Worm (Caenorhabditis elegans) whole organism, L1 larva: ENCODE data around the gene sax-7.

ENCODE experiments used
- Y116A8C.19 ChIP-seq: sonication (generic microtip); optimal IDR thresholded peaks from 2 replicates; lab custom pipeline; 2016; ENCODE audit warnings: missing compliant biosample characterization, missing genetic modification characterization, borderline replicate concordance
- ama-1 ChIP-seq: fragments of 150-350 bp; optimal IDR thresholded peaks from 2 replicates; lab custom pipeline; 2014
- ceh-82 ChIP-seq, 3 experiments: fragments of 150-350 bp in 1 of 3; sonication (generic microtip) in 2 of 3; optimal IDR thresholded peaks; 2 replicates each; lab custom pipeline; 2014 to 2017; ENCODE audit warnings: missing biosample characterization in 3 of 3, missing genetic modification characterization in 3 of 3
- ces-1 ChIP-seq: fragments of 150-350 bp; optimal IDR thresholded peaks from 2 replicates; lab custom pipeline; 2014; ENCODE audit warnings: missing biosample characterization, missing genetic modification reagents, missing genetic modification characterization
- fkh-10 ChIP-seq: sonication (generic microtip); optimal IDR thresholded peaks from 2 replicates; lab custom pipeline; 2017; ENCODE audit warnings: missing biosample characterization, missing genetic modification reagents, missing genetic modification characterization
- grh-1 ChIP-seq: fragments of 200-800 bp; sonication (Bioruptor generic); IDR thresholded peaks from 2 replicates; pipeline ENCODE4 v1.3.6; 2022; ENCODE audit warnings: missing genetic modification reagents, missing genetic modification characterization, missing compliant biosample characterization
- lin-13 ChIP-seq: fragments of 150-350 bp; optimal IDR thresholded peaks from 2 replicates; lab custom pipeline; 2014; ENCODE audit warnings: missing biosample characterization, missing genetic modification reagents, missing genetic modification characterization
- nhr-77 ChIP-seq: fragments of 150-350 bp; optimal IDR thresholded peaks from 2 replicates; lab custom pipeline; 2014; ENCODE audit warnings: missing biosample characterization, missing genetic modification characterization
- pag-3 ChIP-seq: sonication (generic microtip); optimal IDR thresholded peaks from 2 replicates; lab custom pipeline; 2017; ENCODE audit warnings: missing genetic modification characterization, mild to moderate bottlenecking, missing compliant biosample characterization, antibody characterized with exemption, borderline replicate concordance; ENCODE audit not compliant: insufficient read depth
- unc-62 ChIP-seq: fragments of 150-350 bp; optimal IDR thresholded peaks from 2 replicates; lab custom pipeline; 2014; ENCODE audit warnings: missing biosample characterization, missing genetic modification reagents, missing genetic modification characterization
- ztf-11 ChIP-seq, 2 experiments: sonication (generic microtip); optimal IDR thresholded peaks; 2 replicates each; lab custom pipeline; 2016 to 2017; ENCODE audit warnings: missing genetic modification characterization in 2 of 2, missing biosample characterization in 1 of 2, missing compliant biosample characterization in 1 of 2

DNA sequence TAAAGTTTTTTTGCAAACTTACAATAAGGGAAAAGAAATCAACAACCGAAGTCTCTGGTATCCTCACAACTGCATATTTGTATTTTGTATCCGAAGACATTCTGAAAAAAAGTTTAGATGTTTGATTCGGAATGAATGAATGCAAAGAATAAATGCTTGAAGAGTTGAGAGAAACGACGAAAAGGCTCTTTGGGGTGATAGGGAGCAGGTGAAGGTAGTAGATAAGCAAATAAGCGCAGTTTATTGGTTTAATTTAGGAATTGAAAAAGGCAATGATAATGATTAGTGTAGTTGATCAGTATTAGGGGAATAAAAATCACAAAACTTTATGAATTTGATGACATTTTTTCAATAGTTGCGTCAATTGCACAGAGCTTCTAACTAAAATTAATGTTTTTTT, 24.1 kb downstream of the sax-7 start, which contains the start of gene nsy-7:
- TF ChIP-seq grh-1 (GFP tag; lab: Robert Waterston, UW) (no peak), ama-1 (lab: Kevin White, UChicago) (no peak), ztf-11 (tag; optimal IDR thresholded peaks at IDR 0.05; lab: Kevin White, UChicago) (no peak), unc-62 (no peak), Y116A8C.19 (tag; lab: Kevin White, UChicago) (no peak), ces-1 (no peak), pag-3 (tag; lab: Kevin White, UChicago) (no peak), fkh-10 (no peak), nhr-77 (tag; lab: Kevin White, UChicago) (no peak), lin-13 (GFP tag; lab: Kevin White, UChicago) (no peak), ceh-82 (tag; optimal IDR thresholded peaks at IDR 0.05; lab: Kevin White, UChicago) (no peak)
